Worm (Caenorhabditis elegans): ENCODE data around the gene dpy-31.

Gene dpy-31

ce11 chrIII:7189581-7190128, 12.4 kb upstream of the dpy-31 start, which contains the start of gene rps-21 (continued):
- TF ChIP-seq snpc-1.3 (tag; optimal IDR thresholded peaks at IDR 0.05; ENCODE audit: insufficient read depth) (peak; percentile 26), atf-7 (tag; optimal IDR thresholded peaks at IDR 0.05) (no peak), egl-18 (GFP tag; IDR thresholded peaks at IDR 0.05) (no peak), ztf-28 (GFP tag; IDR thresholded peaks at IDR 0.05) (no peak), nhr-80 (tag; optimal IDR thresholded peaks at IDR 0.05) (peak; percentile 42), ceh-27 (GFP tag; optimal IDR thresholded peaks at IDR 0.05) (peak; percentile 43), ztf-18 (tag; optimal IDR thresholded peaks at IDR 0.05) (peak; percentile 53), sea-2 (GFP tag; IDR thresholded peaks at IDR 0.05) (no peak), mcd-1 (GFP tag; IDR thresholded peaks at IDR 0.05) (peak; percentile 77), lag-1 (GFP tag; IDR thresholded peaks at IDR 0.05) (no peak), repo-1 (tag; optimal IDR thresholded peaks at IDR 0.05) (no peak), B0261.1 (tag; optimal IDR thresholded peaks at IDR 0.05) (no peak), nhr-27 (tag; optimal IDR thresholded peaks at IDR 0.05) (no peak), Y95B8A.8 (GFP tag; IDR thresholded peaks at IDR 0.05) (peak; percentile 67; the same call in 1 of the 2 replicates), ztf-6 (GFP tag; IDR thresholded peaks at IDR 0.05) (no peak), C06A6.2 (GFP tag; conservative IDR thresholded peaks at IDR 0.05) (no peak), F33H1.4 (GFP tag; IDR thresholded peaks at IDR 0.05) (peak; percentile 94), attf-6 (GFP tag; IDR thresholded peaks at IDR 0.05) (no peak), bed-1 (GFP tag; IDR thresholded peaks at IDR 0.05) (no peak), F57C9.4 (tag; optimal IDR thresholded peaks at IDR 0.05) (no peak), sptf-2 (GFP tag; optimal IDR thresholded peaks at IDR 0.05) (no peak)

- TF ChIP-seq hmg-1.2 (GFP tag; IDR thresholded peaks at IDR 0.05) (peak; percentile 54; the same call in 1 of the 2 replicates), F57C9.4 (tag; optimal IDR thresholded peaks at IDR 0.05) (no peak)
These were observed 8.9 kb upstream of the dpy-31 start, which contains the start of gene mec-14 for ce11 chrIII:7192942-7193665. TSS of gene mec-14 (minus strand) at chrIII:7192992.

ce11 chrIII:7195325-7195724, 6.7 kb upstream of the dpy-31 start, which contains the start of gene F37C12.18:
TSS of gene F37C12.18 (minus strand) at chrIII:7195425.
- TF ChIP-seq xnd-1 (tag; optimal IDR thresholded peaks at IDR 0.05) (no peak), tbx-9 (tag; optimal IDR thresholded peaks at IDR 0.05; ENCODE audit: borderline replicate concordance) (no peak), mel-28 (tag; optimal IDR thresholded peaks at IDR 0.05; ENCODE audit: borderline replicate concordance) (no peak), snpc-1.3 (tag; optimal IDR thresholded peaks at IDR 0.05; ENCODE audit: insufficient read depth) (no peak), ztf-25 (GFP tag; IDR thresholded peaks at IDR 0.05) (no peak), sptf-2 (GFP tag; optimal IDR thresholded peaks at IDR 0.05) (no peak), ceh-58 (GFP tag; IDR thresholded peaks at IDR 0.05) (no peak), lsy-27 (tag; optimal IDR thresholded peaks at IDR 0.05; ENCODE audit: borderline replicate concordance, insufficient read depth) (no peak), T07F8.4 (tag; optimal IDR thresholded peaks at IDR 0.05) (no peak), lin-35 (GFP tag; optimal IDR thresholded peaks at IDR 0.05) (no peak), akir-1 (GFP tag; optimal IDR thresholded peaks at IDR 0.05) (no peak), F33H1.4 (GFP tag; IDR thresholded peaks at IDR 0.05) (no peak), atf-7 (tag; optimal IDR thresholded peaks at IDR 0.05) (no peak), ets-4 (GFP tag; optimal IDR thresholded peaks at IDR 0.05) (no peak), ztf-18 (tag; optimal IDR thresholded peaks at IDR 0.05) (no peak), tlf-1 (GFP tag; optimal IDR thresholded peaks at IDR 0.05) (no peak)
